Worm (Caenorhabditis elegans): ENCODE results near the gene spe-41.

spe-41 gene

DNA sequence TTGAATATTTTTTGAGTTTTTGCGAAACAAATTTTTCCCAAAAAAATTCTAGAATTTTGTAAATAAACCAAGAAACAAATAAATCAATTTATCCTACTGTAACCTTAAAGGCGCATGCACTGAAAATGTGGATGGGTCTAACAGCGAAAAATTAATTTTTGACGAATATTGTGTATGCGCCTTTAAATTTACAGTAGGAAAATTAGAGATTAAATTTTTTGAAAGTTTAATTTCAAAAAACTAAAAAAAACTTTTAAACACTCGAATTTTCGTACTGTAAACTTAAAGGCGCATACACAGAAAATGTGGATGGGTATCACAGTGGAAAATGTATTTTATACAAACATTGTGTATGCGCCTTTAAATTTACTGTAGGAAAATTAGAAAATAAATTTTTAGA is 53.9 kb downstream of the spe-41 start:
- TF ChIP-seq sem-2 (GFP tag; optimal IDR thresholded peaks at IDR 0.05) = no peak
- no peak for TF ChIP-seq mep-1 (tag; optimal IDR thresholded peaks at IDR 0.05)
- TF ChIP-seq tbx-8 (GFP tag; optimal IDR thresholded peaks at IDR 0.05) = no peak
- no peak for TF ChIP-seq ces-1 (GFP tag; optimal IDR thresholded peaks at IDR 0.05)
- no peak for TF ChIP-seq unc-39 (tag; optimal IDR thresholded peaks at IDR 0.05)
- TF ChIP-seq drap-1 (GFP tag; optimal IDR thresholded peaks at IDR 0.05) = no peak
- TF ChIP-seq ham-2 (GFP tag; optimal IDR thresholded peaks at IDR 0.05) = no peak
- no peak for TF ChIP-seq blmp-1 (tag; optimal IDR thresholded peaks at IDR 0.05)
- TF ChIP-seq sptf-1 (tag; optimal IDR thresholded peaks at IDR 0.05) = no peak
- no peak for TF ChIP-seq nhr-28 (tag; optimal IDR thresholded peaks at IDR 0.05)

DNA sequence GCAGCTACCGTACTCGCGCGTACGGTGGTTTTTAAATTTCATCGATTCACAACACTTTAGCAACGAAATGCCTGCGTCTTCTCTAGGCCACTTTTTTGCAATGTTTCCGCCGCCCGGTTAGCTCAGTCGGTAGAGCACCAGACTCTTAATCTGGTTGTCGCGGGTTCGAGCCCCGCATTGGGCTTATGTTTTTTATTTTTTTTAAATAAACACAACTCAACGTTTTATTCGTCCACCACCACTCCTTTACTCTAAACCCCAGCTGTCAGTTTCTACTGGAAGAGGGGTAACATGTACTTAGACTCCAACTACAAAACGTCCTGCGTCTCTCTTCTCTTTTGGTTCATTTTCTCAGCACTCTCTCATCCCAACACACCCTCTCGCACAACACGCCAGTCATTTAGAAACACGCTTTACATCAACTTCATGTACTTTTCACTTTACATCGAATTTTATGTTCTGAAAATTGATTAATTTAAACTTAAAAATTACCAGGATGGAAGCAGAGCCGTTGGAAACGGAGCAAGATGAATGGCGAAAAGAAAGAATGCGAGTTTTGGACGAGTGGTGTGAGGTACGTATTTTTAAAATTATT is 54.5 kb downstream of the spe-41 start, which contains the start of the genes elmd-1 and hecw-1:
elmd-1 (plus strand) TSS at position 494 of the 595 bp plus-strand sequence.
hecw-1 (minus strand) TSS at position 545 of the 595 bp plus-strand sequence.
- TF ChIP-seq ces-1 (GFP tag; optimal IDR thresholded peaks at IDR 0.05) = no peak
- no peak for TF ChIP-seq ceh-39 (tag; optimal IDR thresholded peaks at IDR 0.05)
- no peak for TF ChIP-seq ceh-83 (GFP tag; optimal IDR thresholded peaks at IDR 0.05)
- no peak for TF ChIP-seq lsy-2 (tag; optimal IDR thresholded peaks at IDR 0.05)
- TF ChIP-seq cnd-1 (tag; optimal IDR thresholded peaks at IDR 0.05) = peak; percentile 43
- no peak for TF ChIP-seq ztf-11 (tag; optimal IDR thresholded peaks at IDR 0.05)
- TF ChIP-seq mep-1 (tag; optimal IDR thresholded peaks at IDR 0.05) = no peak
- no peak for TF ChIP-seq hlh-1 (tag; optimal IDR thresholded peaks at IDR 0.05)
- peak; percentile 57 for TF ChIP-seq drap-1 (GFP tag; optimal IDR thresholded peaks at IDR 0.05)
- TF ChIP-seq nhr-76 (tag; optimal IDR thresholded peaks at IDR 0.05) = no peak
- no peak for TF ChIP-seq zip-8 (tag; optimal IDR thresholded peaks at IDR 0.05)
- no peak for TF ChIP-seq elt-3 (tag; optimal IDR thresholded peaks at IDR 0.05)
- no peak for TF ChIP-seq flh-1 (GFP tag; optimal IDR thresholded peaks at IDR 0.05)
- peak; percentile 49 for TF ChIP-seq unc-120 (tag; optimal IDR thresholded peaks at IDR 0.05; ENCODE audit: poor library complexity, severe bottlenecking)
- no peak for TF ChIP-seq M03D4.4 (tag; optimal IDR thresholded peaks at IDR 0.05)
- no peak for TF ChIP-seq nhr-237 (tag; optimal IDR thresholded peaks at IDR 0.05)
- peak; percentile 13 for TF ChIP-seq sptf-1 (tag; optimal IDR thresholded peaks at IDR 0.05)
- peak; percentile 39 for TF ChIP-seq sem-2 (GFP tag; optimal IDR thresholded peaks at IDR 0.05)
- TF ChIP-seq pha-4 (tag; optimal IDR thresholded peaks at IDR 0.05) = no peak
- TF ChIP-seq mls-2 (tag; optimal IDR thresholded peaks at IDR 0.05) = peak; percentile 34
- TF ChIP-seq blmp-1 (tag; optimal IDR thresholded peaks at IDR 0.05) = no peak
- TF ChIP-seq ceh-43 (GFP tag; optimal IDR thresholded peaks at IDR 0.05) = no peak
- TF ChIP-seq nhr-28 (tag; optimal IDR thresholded peaks at IDR 0.05) = no peak
- TF ChIP-seq mab-5 (tag; optimal IDR thresholded peaks at IDR 0.05) = no peak
- TF ChIP-seq tbx-8 (GFP tag; optimal IDR thresholded peaks at IDR 0.05) = no peak
- TF ChIP-seq lin-13 (tag; optimal IDR thresholded peaks at IDR 0.05) = no peak
- TF ChIP-seq elt-1 (tag; optimal IDR thresholded peaks at IDR 0.05; ENCODE audit: borderline replicate concordance, insufficient read depth) = no peak
- TF ChIP-seq bed-3 (GFP tag; optimal IDR thresholded peaks at IDR 0.05) = no peak
- TF ChIP-seq unc-39 (tag; optimal IDR thresholded peaks at IDR 0.05) = no peak
- no peak for TF ChIP-seq snpc-4 (tag; optimal IDR thresholded peaks at IDR 0.05)
- TF ChIP-seq lin-32 (GFP tag; optimal IDR thresholded peaks at IDR 0.05) = no peak
- peak; percentile 48 for TF ChIP-seq unc-62 (GFP tag; optimal IDR thresholded peaks at IDR 0.05)
- TF ChIP-seq nhr-12 (tag; optimal IDR thresholded peaks at IDR 0.05) = no peak
- no peak for TF ChIP-seq nhr-2 (tag; optimal IDR thresholded peaks at IDR 0.05)
- no peak for TF ChIP-seq ham-2 (GFP tag; optimal IDR thresholded peaks at IDR 0.05)
